Fruit fly (Drosophila melanogaster) whole organism, prepupa: ENCODE data around the gene CG31106.

Experiments used
- CG10631 ChIP-seq: fragments of 200-800 bp; sonication (Bioruptor generic); optimal IDR thresholded peaks from 2 replicates; lab custom pipeline; 2016; ENCODE audit warnings: missing biosample characterization, missing genetic modification characterization
- CG10669 ChIP-seq: fragments of 200-800 bp; sonication (Bioruptor generic); optimal IDR thresholded peaks from 3 replicates; lab custom pipeline; 2018; ENCODE audit warnings: missing biosample characterization, mild to moderate bottlenecking, missing genetic modification characterization, moderate library complexity
- CG11902 ChIP-seq: fragments of 200-800 bp; sonication (Bioruptor generic); optimal IDR thresholded peaks from 3 replicates; lab custom pipeline; 2016; ENCODE audit warnings: missing biosample characterization, missing genetic modification characterization
- CG15336 ChIP-seq: fragments of 200-800 bp; sonication (Bioruptor generic); IDR thresholded peaks from 2 replicates; pipeline ENCODE4 v1.3.6; 2022; ENCODE audit warnings: missing biosample characterization, missing genetic modification characterization
- CG1621 ChIP-seq: fragments of 200-800 bp; sonication (Bioruptor generic); optimal IDR thresholded peaks from 3 replicates; lab custom pipeline; 2018; ENCODE audit warnings: missing biosample characterization, mild to moderate bottlenecking, missing genetic modification characterization
- CG16779 ChIP-seq: fragments of 200-800 bp; sonication (Bioruptor generic); optimal IDR thresholded peaks from 3 replicates; lab custom pipeline; 2017; ENCODE audit warnings: missing biosample characterization, mild to moderate bottlenecking, missing genetic modification characterization
- CG3032 ChIP-seq: fragments of 200-800 bp; optimal IDR thresholded peaks from 2 replicates; lab custom pipeline; 2019; ENCODE audit warnings: missing biosample characterization, mild to moderate bottlenecking, missing genetic modification characterization, moderate library complexity
- CG31627 ChIP-seq: fragments of 200-800 bp; sonication (Bioruptor generic); optimal IDR thresholded peaks from 3 replicates; lab custom pipeline; 2016; ENCODE audit warnings: missing biosample characterization, missing genetic modification characterization
- CG32006 ChIP-seq: fragments of 200-800 bp; sonication (Bioruptor generic); optimal IDR thresholded peaks from 3 replicates; lab custom pipeline; 2017; ENCODE audit warnings: missing biosample characterization, mild to moderate bottlenecking, missing genetic modification characterization
- CG34406 ChIP-seq: fragments of 200-800 bp; sonication (Bioruptor generic); optimal IDR thresholded peaks from 3 replicates; lab custom pipeline; 2016; ENCODE audit warnings: missing biosample characterization, missing genetic modification characterization
- CG3919 ChIP-seq: fragments of 200-800 bp; sonication (Bioruptor generic); optimal IDR thresholded peaks from 3 replicates; lab custom pipeline; 2016; ENCODE audit warnings: missing biosample characterization, missing genetic modification characterization
- CG4318 ChIP-seq: fragments of 200-800 bp; sonication (Bioruptor generic); optimal IDR thresholded peaks from 3 replicates; lab custom pipeline; 2017; ENCODE audit warnings: missing biosample characterization, mild to moderate bottlenecking, missing genetic modification characterization
- CG6163 ChIP-seq: fragments of 200-800 bp; sonication (Bioruptor generic); IDR thresholded peaks from 3 replicates; pipeline ENCODE4 v1.3.6; 2022; ENCODE audit warnings: missing biosample characterization, missing genetic modification characterization
- CG6276 ChIP-seq: fragments of 200-800 bp; sonication (Bioruptor generic); optimal IDR thresholded peaks from 2 replicates; lab custom pipeline; 2017; ENCODE audit warnings: missing biosample characterization, mild to moderate bottlenecking, missing genetic modification characterization
- CG6792 ChIP-seq: fragments of 200-800 bp; sonication (Bioruptor generic); optimal IDR thresholded peaks from 3 replicates; lab custom pipeline; 2016; ENCODE audit warnings: missing biosample characterization, missing genetic modification characterization
- CG6808 ChIP-seq: fragments of 200-800 bp; sonication (Bioruptor generic); optimal IDR thresholded peaks from 3 replicates; lab custom pipeline; 2017; ENCODE audit warnings: missing biosample characterization, missing genetic modification characterization, mild to moderate bottlenecking, moderate library complexity, missing genetic modification reagents
- CG6854 ChIP-seq: fragments of 200-800 bp; sonication (Bioruptor generic); optimal IDR thresholded peaks from 2 replicates; lab custom pipeline; 2017; ENCODE audit warnings: missing biosample characterization, mild to moderate bottlenecking, missing genetic modification characterization
- CG8119 ChIP-seq: fragments of 200-800 bp; sonication (Bioruptor generic); IDR thresholded peaks from 3 replicates; pipeline ENCODE4 v1.3.6; 2022; ENCODE audit warnings: missing biosample characterization, missing genetic modification characterization
- CG8319 ChIP-seq: fragments of 200-800 bp; sonication (Bioruptor generic); optimal IDR thresholded peaks from 3 replicates; lab custom pipeline; 2016; ENCODE audit warnings: missing biosample characterization, missing genetic modification characterization
- CG8632 ChIP-seq: fragments of 200-800 bp; sonication (Bioruptor generic); optimal IDR thresholded peaks from 3 replicates; lab custom pipeline; 2016; ENCODE audit warnings: missing biosample characterization, missing genetic modification characterization
- CG9139 ChIP-seq: fragments of 200-800 bp; sonication (Bioruptor generic); optimal IDR thresholded peaks from 3 replicates; lab custom pipeline; 2017; ENCODE audit warnings: missing biosample characterization, mild to moderate bottlenecking, missing genetic modification characterization
- Eip75B ChIP-seq: fragments of 200-800 bp; sonication (Bioruptor generic); optimal IDR thresholded peaks from 3 replicates; lab custom pipeline; 2016; ENCODE audit warnings: missing biosample characterization, missing genetic modification characterization
- Eip93F ChIP-seq: fragments of 200-800 bp; sonication (Bioruptor generic); optimal IDR thresholded peaks from 2 replicates; lab custom pipeline; 2016; ENCODE audit warnings: missing biosample characterization, mild to moderate bottlenecking, missing genetic modification characterization
- Ets21C ChIP-seq: fragments of 200-800 bp; sonication (Bioruptor generic); optimal IDR thresholded peaks from 3 replicates; lab custom pipeline; 2016; ENCODE audit warnings: missing biosample characterization, missing genetic modification characterization
- Ets96B ChIP-seq: fragments of 200-800 bp; optimal IDR thresholded peaks from 2 replicates; lab custom pipeline; 2019; ENCODE audit warnings: missing biosample characterization, mild to moderate bottlenecking, missing genetic modification characterization, moderate library complexity
- Hr38 ChIP-seq: sonication (Bioruptor generic); optimal IDR thresholded peaks from 2 replicates; lab custom pipeline; 2016; ENCODE audit warnings: missing biosample characterization, missing genetic modification characterization
- Hr4 ChIP-seq: fragments of 200-800 bp; sonication (Bioruptor generic); optimal IDR thresholded peaks from 3 replicates; lab custom pipeline; 2016; ENCODE audit warnings: missing biosample characterization, missing genetic modification characterization
- Lpt ChIP-seq: fragments of 200-800 bp; sonication (Bioruptor generic); optimal IDR thresholded peaks from 3 replicates; lab custom pipeline; 2016; ENCODE audit warnings: missing biosample characterization, missing genetic modification characterization
- Met ChIP-seq: fragments of 200-800 bp; sonication (Bioruptor generic); optimal IDR thresholded peaks from 3 replicates; lab custom pipeline; 2016; ENCODE audit warnings: missing biosample characterization, missing genetic modification characterization
- Smox ChIP-seq: fragments of 200-800 bp; sonication (Bioruptor generic); optimal IDR thresholded peaks from 3 replicates; lab custom pipeline; 2016; ENCODE audit warnings: missing biosample characterization, missing genetic modification characterization
- Sox102F ChIP-seq: fragments of 200-800 bp; sonication (Bioruptor generic); optimal IDR thresholded peaks from 2 replicates; lab custom pipeline; 2016; ENCODE audit warnings: missing biosample characterization, mild to moderate bottlenecking, missing genetic modification characterization
- Sox14 ChIP-seq: fragments of 200-800 bp; sonication (Bioruptor generic); optimal IDR thresholded peaks from 3 replicates; lab custom pipeline; 2016; ENCODE audit warnings: missing biosample characterization, missing genetic modification characterization
- achi ChIP-seq: fragments of 200-800 bp; sonication (Bioruptor generic); optimal IDR thresholded peaks from 3 replicates; lab custom pipeline; 2016; ENCODE audit warnings: missing biosample characterization, missing genetic modification characterization
- acj6 ChIP-seq: fragments of 200-800 bp; sonication (Bioruptor generic); optimal IDR thresholded peaks from 3 replicates; lab custom pipeline; 2016; ENCODE audit warnings: missing biosample characterization, missing genetic modification characterization
- cyc ChIP-seq: fragments of 200-800 bp; sonication (Bioruptor generic); optimal IDR thresholded peaks from 3 replicates; lab custom pipeline; 2016; ENCODE audit warnings: missing biosample characterization, missing genetic modification characterization
- dsx ChIP-seq: fragments of 200-800 bp; optimal IDR thresholded peaks from 3 replicates; lab custom pipeline; 2019; ENCODE audit warnings: missing biosample characterization, mild to moderate bottlenecking, missing genetic modification characterization, moderate library complexity; ENCODE audit not compliant: poor library complexity, severe bottlenecking
- eg ChIP-seq: fragments of 200-800 bp; sonication (Bioruptor generic); IDR thresholded peaks from 3 replicates; pipeline ENCODE4 v1.3.6; 2022; ENCODE audit warnings: missing biosample characterization, missing genetic modification characterization
- esn ChIP-seq: fragments of 200-800 bp; sonication (Bioruptor generic); optimal IDR thresholded peaks from 2 replicates; lab custom pipeline; 2016; ENCODE audit warnings: missing biosample characterization, mild to moderate bottlenecking, missing genetic modification characterization, moderate library complexity
- fd59A ChIP-seq: fragments of 200-800 bp; sonication (Bioruptor generic); optimal IDR thresholded peaks from 2 replicates; lab custom pipeline; 2017; ENCODE audit warnings: missing biosample characterization, mild to moderate bottlenecking, missing genetic modification characterization, missing genetic modification reagents
- fd85E ChIP-seq: fragments of 200-800 bp; sonication (Bioruptor generic); optimal IDR thresholded peaks from 3 replicates; lab custom pipeline; 2016; ENCODE audit warnings: missing biosample characterization, missing genetic modification characterization
- fkh ChIP-seq: fragments of 200-800 bp; sonication (Bioruptor generic); optimal IDR thresholded peaks from 3 replicates; lab custom pipeline; 2017; ENCODE audit warnings: missing biosample characterization, mild to moderate bottlenecking, missing genetic modification characterization, moderate library complexity
- lz ChIP-seq: fragments of 200-800 bp; sonication (Bioruptor generic); optimal IDR thresholded peaks from 3 replicates; lab custom pipeline; 2016; ENCODE audit warnings: missing biosample characterization, missing genetic modification characterization
- net ChIP-seq: fragments of 200-800 bp; sonication (Bioruptor generic); optimal IDR thresholded peaks from 3 replicates; lab custom pipeline; 2016; ENCODE audit warnings: missing biosample characterization, missing genetic modification characterization
- pdm3 ChIP-seq: fragments of 200-800 bp; sonication (Bioruptor generic); optimal IDR thresholded peaks from 3 replicates; lab custom pipeline; 2016; ENCODE audit warnings: missing biosample characterization, missing genetic modification characterization
- salr ChIP-seq, 2 experiments: fragments of 200-800 bp; sonication (Bioruptor generic); optimal IDR thresholded peaks; 3 replicates each; lab custom pipeline; 2016 to 2018; ENCODE audit warnings: missing biosample characterization in 2 of 2, missing genetic modification characterization in 2 of 2, mild to moderate bottlenecking in 1 of 2
- spab ChIP-seq: fragments of 200-800 bp; sonication (Bioruptor generic); optimal IDR thresholded peaks from 2 replicates; lab custom pipeline; 2017; ENCODE audit warnings: missing biosample characterization, mild to moderate bottlenecking, missing genetic modification characterization, missing genetic modification reagents
- ss ChIP-seq, 2 experiments: fragments of 200-800 bp; sonication (Bioruptor generic); optimal IDR thresholded peaks; 2 replicates in 1 of 2; 3 replicates in 1 of 2; lab custom pipeline; 2017 to 2018; ENCODE audit warnings: mild to moderate bottlenecking in 2 of 2, missing biosample characterization in 2 of 2, missing genetic modification characterization in 2 of 2, moderate library complexity in 1 of 2
- topi ChIP-seq: fragments of 200-800 bp; sonication (Bioruptor generic); optimal IDR thresholded peaks from 3 replicates; lab custom pipeline; 2016; ENCODE audit warnings: missing biosample characterization, missing genetic modification characterization
- vri ChIP-seq: fragments of 200-800 bp; sonication (Bioruptor generic); optimal IDR thresholded peaks from 3 replicates; lab custom pipeline; 2016; ENCODE audit warnings: missing biosample characterization, mild to moderate bottlenecking, missing genetic modification characterization

CG31106 gene

DNA sequence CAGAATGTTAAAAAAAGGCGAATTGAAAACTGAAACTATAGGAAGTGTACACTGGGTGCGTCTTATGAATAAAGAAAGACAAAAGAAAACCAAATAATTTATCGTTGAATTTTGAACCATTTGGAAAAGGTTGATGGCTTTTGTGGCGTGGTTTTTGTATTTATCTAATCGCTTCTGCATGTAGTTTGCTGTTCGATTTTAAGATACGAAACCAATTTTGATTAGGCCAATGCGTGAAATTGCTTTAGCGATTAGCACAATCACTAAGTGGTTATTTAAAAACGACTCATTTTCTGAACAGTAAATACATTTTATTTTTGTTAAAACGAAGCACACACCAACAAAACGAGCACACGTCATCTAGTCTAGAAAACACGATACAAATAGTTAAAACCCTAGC, 44.6 kb downstream of the CG31106 start:
- TF ChIP-seq fd59A (GFP tag; lab: Kevin White, UChicago) (no peak), CG11902 (GFP tag; lab: Kevin White, UChicago) (no peak), fkh (GFP tag; lab: Kevin White, UChicago) (no peak), Ets96B (tag; lab: Kevin White, UChicago) (no peak)

DNA sequence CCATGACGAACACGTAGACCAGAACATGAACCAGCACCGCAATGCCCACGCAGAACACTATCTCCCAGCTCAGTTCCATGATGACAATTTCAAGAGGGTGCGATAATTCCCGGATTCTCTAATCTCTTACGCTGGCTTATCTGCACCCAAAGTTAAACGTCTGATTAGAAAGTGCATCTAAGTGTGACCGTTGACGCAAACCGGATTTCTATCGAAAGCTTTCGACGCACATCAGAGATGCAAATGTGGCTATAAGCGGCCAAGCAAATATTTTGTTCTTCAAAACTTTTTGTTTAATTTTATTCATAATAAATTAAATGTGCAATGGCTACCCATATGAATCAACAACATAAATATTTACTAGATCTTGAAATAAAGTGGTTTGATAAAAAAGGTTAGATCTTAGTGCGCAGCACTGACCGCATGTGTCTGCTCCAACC, 46.2 kb downstream of the CG31106 start, which contains the start of the genes Kdsr and CG11858:
Gene Kdsr (minus strand): TSS at position 177 of the 440 bp plus-strand sequence.
Gene CG11858 (plus strand): TSS at position 420 of the 440 bp plus-strand sequence.
- no peak for TF ChIP-seq spab
- no peak for TF ChIP-seq Sox14 (GFP tag; lab: Kevin White, UChicago)
- peak; percentile 72; the same call in 2 of the 3 replicates for TF ChIP-seq eg (GFP tag; lab: Robert Waterston, UW)
- TF ChIP-seq net (GFP tag; lab: Kevin White, UChicago) = no peak
- no peak for TF ChIP-seq Smox (GFP tag; lab: Kevin White, UChicago)
- TF ChIP-seq CG8632 (GFP tag; lab: Kevin White, UChicago) = no peak
- peak; percentile 58; the same call in 1 of the 3 replicates for TF ChIP-seq CG6163 (GFP tag; lab: Robert Waterston, UW)
- no peak for TF ChIP-seq CG10631 (GFP tag; lab: Kevin White, UChicago)
- no peak for TF ChIP-seq CG6808 (GFP tag; lab: Kevin White, UChicago)
- no peak for TF ChIP-seq Hr38 (GFP tag; lab: Kevin White, UChicago)
- no peak for TF ChIP-seq fd59A (GFP tag; lab: Kevin White, UChicago)
- TF ChIP-seq CG8119 (GFP tag; lab: Robert Waterston, UW) = peak; percentile 44; the same call in 2 of the 3 replicates
- peak; percentile 94 for TF ChIP-seq vri (GFP tag; lab: Kevin White, UChicago)
- no peak for TF ChIP-seq Hr4 (GFP tag; lab: Kevin White, UChicago)
- no peak for TF ChIP-seq CG6854 (GFP tag; lab: Kevin White, UChicago)
- TF ChIP-seq topi (GFP tag; lab: Kevin White, UChicago) = no peak
- peak; percentile 77 for TF ChIP-seq lz (GFP tag; lab: Kevin White, UChicago)
- TF ChIP-seq CG6276 (GFP tag; lab: Kevin White, UChicago) = no peak
- no peak for TF ChIP-seq Met
- TF ChIP-seq Ets21C (GFP tag; lab: Kevin White, UChicago) = no peak
- TF ChIP-seq CG9139 (GFP tag; lab: Kevin White, UChicago) = no peak
- TF ChIP-seq CG34406 (GFP tag; lab: Kevin White, UChicago) = no peak
- TF ChIP-seq Eip93F (GFP tag; lab: Kevin White, UChicago) = peak; percentile 60
- TF ChIP-seq esn (GFP tag; lab: Kevin White, UChicago) = peak; percentile 78
- TF ChIP-seq fkh (GFP tag; lab: Kevin White, UChicago) = peak; percentile 76
- no peak for TF ChIP-seq CG3919 (GFP tag; lab: Kevin White, UChicago)
- peak; percentile 73 for TF ChIP-seq CG31627 (GFP tag; lab: Kevin White, UChicago)
- TF ChIP-seq Eip75B = no peak
- peak; percentile 44 for TF ChIP-seq CG1621
- TF ChIP-seq CG10669 (GFP tag; lab: Kevin White, UChicago) = no peak
- no peak for TF ChIP-seq cyc (GFP tag; lab: Kevin White, UChicago)
- TF ChIP-seq Ets96B (tag; lab: Kevin White, UChicago) = peak; percentile 53
- TF ChIP-seq CG6792 = no peak
- no peak for TF ChIP-seq CG4318 (GFP tag; lab: Kevin White, UChicago)
- no peak for TF ChIP-seq acj6 (GFP tag; lab: Kevin White, UChicago)
- TF ChIP-seq salr (GFP tag; optimal IDR thresholded peaks at IDR 0.05; lab: Kevin White, UChicago) = no peak
- TF ChIP-seq CG11902 (GFP tag; lab: Kevin White, UChicago) = no peak
- TF ChIP-seq pdm3 = no peak
- peak; percentile 36 for TF ChIP-seq achi (GFP tag; lab: Kevin White, UChicago)
- no peak for TF ChIP-seq ss (GFP tag; optimal IDR thresholded peaks at IDR 0.05; lab: Kevin White, UChicago)
- TF ChIP-seq dsx (GFP tag; lab: Kevin White, UChicago) = peak; percentile 37
- peak; percentile 58 for TF ChIP-seq CG3032 (tag; lab: Kevin White, UChicago)
- no peak for TF ChIP-seq fd85E
- no peak for TF ChIP-seq CG32006 (GFP tag; lab: Kevin White, UChicago)
- TF ChIP-seq CG8319 = no peak
- peak; percentile 6 for TF ChIP-seq Lpt
- TF ChIP-seq CG16779 (tag; lab: Kevin White, UChicago) = no peak
- TF ChIP-seq CG15336 (GFP tag; lab: Robert Waterston, UW) = 0 out of 2 replicates have a peak, but pooled peaks have one; percentile 43
- no peak for TF ChIP-seq Sox102F (GFP tag; lab: Kevin White, UChicago)
